Fruit fly (Drosophila melanogaster) whole organism, embryonic: Measurements from ENCODE around the gene Mipp2.

Experiments
- CG10565 ChIP-seq: fragments of 200-800 bp; sonication (Bioruptor generic); optimal IDR thresholded peaks from 3 replicates; lab custom pipeline; 2016; ENCODE audit warnings: missing biosample characterization, mild to moderate bottlenecking, missing genetic modification characterization
- CG11085 ChIP-seq: fragments of 200-800 bp; sonication (Bioruptor generic); IDR thresholded peaks from 2 replicates; pipeline ENCODE4 v1.3.6; 2022; ENCODE audit warnings: missing biosample characterization, missing genetic modification characterization
- CG11093 ChIP-seq: fragments of 200-800 bp; sonication (Bioruptor generic); IDR thresholded peaks from 3 replicates; pipeline ENCODE4 v1.3.6; 2022; ENCODE audit warnings: missing biosample characterization, missing genetic modification characterization
- CG12155 ChIP-seq: fragments of 200-800 bp; sonication (Bioruptor generic); optimal IDR thresholded peaks from 3 replicates; lab custom pipeline; 2016; ENCODE audit warnings: missing biosample characterization, missing genetic modification characterization
- CG12744 ChIP-seq: fragments of 200-800 bp; sonication (Bioruptor generic); optimal IDR thresholded peaks from 2 replicates; lab custom pipeline; 2016; ENCODE audit warnings: missing biosample characterization, missing genetic modification characterization
- CG12769 ChIP-seq: fragments of 200-800 bp; sonication (Bioruptor generic); optimal IDR thresholded peaks from 2 replicates; lab custom pipeline; 2019; ENCODE audit warnings: missing biosample characterization, mild to moderate bottlenecking, missing genetic modification characterization, moderate library complexity
- CG13775 ChIP-seq: fragments of 200-800 bp; sonication (Bioruptor generic); optimal IDR thresholded peaks from 3 replicates; lab custom pipeline; 2017; ENCODE audit warnings: missing biosample characterization, mild to moderate bottlenecking, missing genetic modification characterization
- CG14710 ChIP-seq: fragments of 200-800 bp; sonication (Bioruptor generic); optimal IDR thresholded peaks from 3 replicates; lab custom pipeline; 2019; ENCODE audit warnings: missing biosample characterization, mild to moderate bottlenecking, missing genetic modification characterization, moderate library complexity
- CG15011 ChIP-seq: fragments of 200-800 bp; sonication (Bioruptor generic); optimal IDR thresholded peaks from 3 replicates; lab custom pipeline; 2018; ENCODE audit warnings: missing biosample characterization, mild to moderate bottlenecking, missing genetic modification characterization
- CG15073 ChIP-seq: fragments of 200-800 bp; sonication (Bioruptor generic); optimal IDR thresholded peaks from 2 replicates; lab custom pipeline; 2016; ENCODE audit warnings: missing biosample characterization, missing genetic modification characterization
- CG15696 ChIP-seq: fragments of 200-800 bp; sonication (Bioruptor generic); optimal IDR thresholded peaks from 2 replicates; lab custom pipeline; 2019; ENCODE audit warnings: missing biosample characterization, mild to moderate bottlenecking, missing genetic modification characterization, moderate library complexity
- CG1647 ChIP-seq: fragments of 200-800 bp; sonication (Bioruptor generic); optimal IDR thresholded peaks from 3 replicates; lab custom pipeline; 2016; ENCODE audit warnings: missing biosample characterization, missing genetic modification characterization
- CG17359 ChIP-seq: fragments of 200-800 bp; sonication (Bioruptor generic); optimal IDR thresholded peaks from 3 replicates; lab custom pipeline; 2018; ENCODE audit warnings: missing biosample characterization, mild to moderate bottlenecking, missing genetic modification characterization, moderate library complexity
- CG31224 ChIP-seq: fragments of 200-800 bp; sonication (Bioruptor generic); IDR thresholded peaks from 2 replicates; pipeline ENCODE4 v1.3.6; 2022; ENCODE audit warnings: missing biosample characterization, missing genetic modification characterization
- CG3281 ChIP-seq: fragments of 200-800 bp; sonication (Bioruptor generic); optimal IDR thresholded peaks from 3 replicates; lab custom pipeline; 2017; ENCODE audit warnings: missing biosample characterization, mild to moderate bottlenecking, missing genetic modification characterization
- CG42726 ChIP-seq: fragments of 200-800 bp; sonication (Bioruptor generic); IDR thresholded peaks from 2 replicates; pipeline ENCODE4 v1.3.6; 2022; ENCODE audit warnings: missing biosample characterization, missing genetic modification characterization; ENCODE audit not compliant: partially characterized antibody
- CG43689 ChIP-seq: fragments of 200-800 bp; sonication (Bioruptor generic); IDR thresholded peaks from 2 replicates; pipeline ENCODE4 v1.3.6; 2022; ENCODE audit warnings: missing biosample characterization, missing genetic modification characterization
- CG6765 ChIP-seq: fragments of 200-800 bp; sonication (Bioruptor generic); optimal IDR thresholded peaks from 3 replicates; lab custom pipeline; 2017; ENCODE audit warnings: missing biosample characterization, mild to moderate bottlenecking, missing genetic modification characterization
- CG6791 ChIP-seq: fragments of 200-800 bp; sonication (Bioruptor generic); IDR thresholded peaks from 3 replicates; pipeline ENCODE4 v1.3.6; 2022; ENCODE audit warnings: missing biosample characterization, missing genetic modification characterization; ENCODE audit not compliant: partially characterized antibody
- CG6813 ChIP-seq: fragments of 200-800 bp; sonication (Bioruptor generic); optimal IDR thresholded peaks from 2 replicates; lab custom pipeline; 2017; ENCODE audit warnings: missing biosample characterization, missing genetic modification characterization, mild to moderate bottlenecking, moderate library complexity, missing genetic modification reagents
- CG7271 ChIP-seq: fragments of 200-800 bp; sonication (Bioruptor generic); optimal IDR thresholded peaks from 2 replicates; lab custom pipeline; 2018; ENCODE audit warnings: missing biosample characterization, mild to moderate bottlenecking, missing genetic modification characterization, moderate library complexity
- CkIIα-i1 ChIP-seq: fragments of 200-800 bp; sonication (Bioruptor generic); IDR thresholded peaks from 2 replicates; pipeline ENCODE4 v1.3.6; 2022; ENCODE audit warnings: missing biosample characterization, missing genetic modification characterization
- Eip74EF ChIP-seq, 2 experiments: fragments of 200-800 bp in 1 of 2; fragments of >200 bp in 1 of 2; sonication (Bioruptor generic) in 1 of 2; optimal IDR thresholded peaks; 2 replicates each; lab custom pipeline; 2017 to 2019; ENCODE audit warnings: missing biosample characterization in 2 of 2, missing genetic modification characterization in 2 of 2, mild to moderate bottlenecking in 1 of 2, moderate library complexity in 1 of 2
- Ets65A ChIP-seq: fragments of 200-800 bp; sonication (Bioruptor generic); peaks from one replicate; lab custom pipeline; 2016; ENCODE audit warnings: missing biosample characterization, missing genetic modification characterization
- Fer3 ChIP-seq: fragments of 200-800 bp; sonication (Bioruptor generic); optimal IDR thresholded peaks from 2 replicates; lab custom pipeline; 2018; ENCODE audit warnings: missing biosample characterization, mild to moderate bottlenecking, missing genetic modification characterization, moderate library complexity
- HmgZ ChIP-seq: fragments of 200-800 bp; sonication (Bioruptor generic); optimal IDR thresholded peaks from 2 replicates; lab custom pipeline; 2018; ENCODE audit warnings: missing biosample characterization, mild to moderate bottlenecking, missing genetic modification characterization
- Hmr ChIP-seq: fragments of 200-800 bp; sonication (Bioruptor generic); optimal IDR thresholded peaks from 3 replicates; lab custom pipeline; 2017; ENCODE audit warnings: mild to moderate bottlenecking, missing biosample characterization, missing genetic modification reagents, missing genetic modification characterization
- Hr51 ChIP-seq, 2 experiments: fragments of 200-800 bp; sonication (Bioruptor generic); optimal IDR thresholded peaks; 2 replicates in 1 of 2; 3 replicates in 1 of 2; lab custom pipeline; 2016 to 2018; ENCODE audit warnings: missing biosample characterization in 2 of 2, missing genetic modification characterization in 2 of 2, mild to moderate bottlenecking in 1 of 2, moderate library complexity in 1 of 2
- Hsf ChIP-seq: fragments of 200-800 bp; sonication (Bioruptor generic); optimal IDR thresholded peaks from 3 replicates; lab custom pipeline; 2016; ENCODE audit warnings: missing biosample characterization, missing genetic modification characterization
- Lim3 ChIP-seq: fragments of 200-800 bp; sonication (Bioruptor generic); IDR thresholded peaks from 2 replicates; pipeline ENCODE4 v1.3.6; 2022; ENCODE audit warnings: missing biosample characterization, missing genetic modification characterization
- Mes4 ChIP-seq: fragments of 200-800 bp; sonication (Bioruptor generic); optimal IDR thresholded peaks from 2 replicates; lab custom pipeline; 2016; ENCODE audit warnings: missing biosample characterization, missing genetic modification characterization
- NfI ChIP-seq: fragments of 200-800 bp; sonication (Bioruptor generic); optimal IDR thresholded peaks from 3 replicates; lab custom pipeline; 2018; ENCODE audit warnings: missing biosample characterization, mild to moderate bottlenecking, missing genetic modification characterization, moderate library complexity
- Spps ChIP-seq: fragments of 200-800 bp; sonication (Bioruptor generic); optimal IDR thresholded peaks from 2 replicates; lab custom pipeline; 2018; ENCODE audit warnings: missing biosample characterization, mild to moderate bottlenecking, missing genetic modification characterization
- bbx ChIP-seq: fragments of 200-800 bp; sonication (Bioruptor generic); IDR thresholded peaks from 2 replicates; pipeline ENCODE4 v1.3.6; 2022; ENCODE audit warnings: missing biosample characterization, missing genetic modification characterization; ENCODE audit not compliant: partially characterized antibody
- corto ChIP-seq: fragments of 200-800 bp; sonication (Bioruptor generic); optimal IDR thresholded peaks from 2 replicates; lab custom pipeline; 2016; ENCODE audit warnings: missing biosample characterization, mild to moderate bottlenecking, missing genetic modification characterization, moderate library complexity
- inv ChIP-seq: fragments of 200-800 bp; sonication (Bioruptor generic); IDR thresholded peaks from 2 replicates; pipeline ENCODE4 v1.3.6; 2022; ENCODE audit warnings: missing biosample characterization, missing genetic modification characterization; ENCODE audit not compliant: partially characterized antibody
- kah ChIP-seq: fragments of 200-800 bp; sonication (Bioruptor generic); optimal IDR thresholded peaks from 2 replicates; lab custom pipeline; 2018; ENCODE audit warnings: missing biosample characterization, mild to moderate bottlenecking, missing genetic modification characterization
- knrl ChIP-seq: fragments of 200-800 bp; sonication (Bioruptor generic); IDR thresholded peaks from 3 replicates; pipeline ENCODE4 v1.3.6; 2022; ENCODE audit warnings: missing biosample characterization, missing genetic modification characterization; ENCODE audit not compliant: partially characterized antibody
- pho ChIP-seq: fragments of 200-800 bp; sonication (Bioruptor generic); optimal IDR thresholded peaks from 2 replicates; lab custom pipeline; 2016; ENCODE audit warnings: missing biosample characterization, missing genetic modification characterization
- pnt ChIP-seq: fragments of 200-800 bp; sonication (Bioruptor generic); optimal IDR thresholded peaks from 3 replicates; lab custom pipeline; 2016; ENCODE audit warnings: missing biosample characterization, missing genetic modification characterization
- pum ChIP-seq: fragments of 200-800 bp; sonication (Bioruptor generic); optimal IDR thresholded peaks from 2 replicates; lab custom pipeline; 2016; ENCODE audit warnings: missing biosample characterization, missing genetic modification characterization
- pzg ChIP-seq: fragments of 200-800 bp; sonication (Bioruptor generic); optimal IDR thresholded peaks from 3 replicates; lab custom pipeline; 2018; ENCODE audit warnings: missing biosample characterization, mild to moderate bottlenecking, missing genetic modification characterization, moderate library complexity
- scrt ChIP-seq: fragments of 200-800 bp; sonication (Bioruptor generic); optimal IDR thresholded peaks from 2 replicates; lab custom pipeline; 2018; ENCODE audit warnings: missing biosample characterization, mild to moderate bottlenecking, missing genetic modification characterization, moderate library complexity
- sens-2 ChIP-seq: fragments of 200-800 bp; sonication (Bioruptor generic); IDR thresholded peaks from 2 replicates; pipeline ENCODE4 v1.3.6; 2022; ENCODE audit warnings: missing biosample characterization, missing genetic modification characterization
- shn ChIP-seq: fragments of 200-800 bp; sonication (Bioruptor generic); optimal IDR thresholded peaks from 3 replicates; lab custom pipeline; 2016; ENCODE audit warnings: missing biosample characterization, missing genetic modification characterization
- sob ChIP-seq: fragments of 200-800 bp; sonication (Bioruptor generic); IDR thresholded peaks from 2 replicates; pipeline ENCODE4 v1.3.6; 2022; ENCODE audit warnings: missing biosample characterization, missing genetic modification characterization
- sr ChIP-seq: fragments of 200-800 bp; sonication (Bioruptor generic); IDR thresholded peaks from 3 replicates; pipeline ENCODE4 v1.3.6; 2022; ENCODE audit warnings: missing biosample characterization, missing genetic modification characterization
- tin ChIP-seq: fragments of 200-800 bp; sonication (Bioruptor generic); optimal IDR thresholded peaks from 3 replicates; lab custom pipeline; 2016; ENCODE audit warnings: missing biosample characterization, missing genetic modification characterization
- tup ChIP-seq: fragments of 200-800 bp; sonication (Bioruptor generic); optimal IDR thresholded peaks from 2 replicates; lab custom pipeline; 2016; ENCODE audit warnings: missing biosample characterization, mild to moderate bottlenecking, missing genetic modification characterization, moderate library complexity

Gene Mipp2

DNA sequence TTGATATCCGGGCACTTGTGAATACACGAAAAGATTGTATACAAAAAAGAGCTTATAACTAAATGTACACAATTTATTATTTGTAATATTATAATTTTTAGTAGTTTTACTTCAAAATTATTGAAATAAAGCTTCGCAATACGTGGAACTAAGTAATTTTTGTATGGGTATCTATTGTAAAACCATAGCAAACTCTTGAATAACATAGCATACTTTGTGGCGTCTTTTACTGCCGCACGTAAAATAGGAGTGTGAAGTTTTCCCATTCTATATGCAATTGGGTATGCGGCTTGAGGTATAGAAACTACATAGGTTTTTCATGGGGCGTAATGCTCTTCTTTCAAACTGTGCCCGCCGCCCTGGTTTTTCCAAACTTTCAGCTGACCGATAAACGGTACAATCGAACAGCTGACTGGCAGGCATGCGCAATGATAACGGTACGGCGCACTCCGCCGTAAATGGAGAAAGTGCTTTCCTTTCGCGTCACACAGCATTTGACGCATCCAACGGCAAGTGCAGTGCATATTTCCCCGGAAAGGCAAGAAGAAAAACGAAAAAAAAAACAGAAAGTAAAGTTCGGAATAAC, 51.7 kb downstream of the Mipp2 start, which contains the start of gene CG5937 (continued):
- TF ChIP-seq Hsf (GFP tag; lab: Kevin White, UChicago) (no peak), Eip74EF (GFP tag; optimal IDR thresholded peaks at IDR 0.05; lab: Kevin White, UChicago) (no peak), corto (GFP tag; lab: Kevin White, UChicago) (no peak), Spps (tag; lab: Kevin White, UChicago) (no peak), CG14710 (peak; percentile 29), sr (GFP tag; lab: Robert Waterston, UW) (no peak), Ets65A (no peak), tup (no peak), Hmr (GFP tag; lab: Kevin White, UChicago) (peak; percentile 18), CG1647 (GFP tag; lab: Kevin White, UChicago) (no peak), CG15073 (GFP tag; lab: Kevin White, UChicago) (no peak), CG6813 (no peak), CG12155 (GFP tag; lab: Kevin White, UChicago) (no peak), shn (GFP tag; lab: Kevin White, UChicago) (no peak), tin (peak; percentile 4), pnt (GFP tag; lab: Kevin White, UChicago) (no peak), CG42726 (no peak), bbx (GFP tag; lab: Robert Waterston, UW) (no peak), Lim3 (GFP tag; lab: Robert Waterston, UW) (no peak), Mes4 (no peak), CG10565 (no peak), knrl (no peak), CG6765 (no peak), CG3281 (peak; percentile 56), CG31224 (GFP tag; lab: Robert Waterston, UW) (no peak), NfI (GFP tag; lab: Kevin White, UChicago) (peak; percentile 32)

- TF ChIP-seq pho (GFP tag; lab: Kevin White, UChicago): peak; percentile 25
- TF ChIP-seq CG13775 (GFP tag; lab: Kevin White, UChicago): peak; percentile 29
- no peak for TF ChIP-seq kah (GFP tag; lab: Kevin White, UChicago)
- TF ChIP-seq Fer3 (tag; lab: Kevin White, UChicago): no peak
- TF ChIP-seq CG11085 (GFP tag; lab: Robert Waterston, UW): no peak
- peak; percentile 57 for TF ChIP-seq pzg
- peak; percentile 89 for TF ChIP-seq inv
- TF ChIP-seq CkIIα-i1: no peak
- TF ChIP-seq sob (GFP tag; lab: Robert Waterston, UW): peak; percentile 51; the same call in 1 of the 2 replicates
- TF ChIP-seq sens-2: no peak
- no peak; the same call in 2 of the 3 replicates for TF ChIP-seq CG11093 (GFP tag; lab: Robert Waterston, UW)
- peak; percentile 89 for TF ChIP-seq CG6791 (GFP tag; lab: Robert Waterston, UW)
- TF ChIP-seq CG43689 (GFP tag; lab: Robert Waterston, UW): no peak
- no peak for TF ChIP-seq CG15696 (tag; lab: Kevin White, UChicago)
- peak in 1 of 2 experiments; percentile 16 for TF ChIP-seq Hr51 (GFP tag; optimal IDR thresholded peaks at IDR 0.05; lab: Kevin White, UChicago)
- peak; percentile 28 for TF ChIP-seq CG12769 (tag; lab: Kevin White, UChicago)
- no peak for TF ChIP-seq CG17359 (tag; lab: Kevin White, UChicago)
- no peak for TF ChIP-seq scrt (GFP tag; lab: Kevin White, UChicago)
- TF ChIP-seq CG15011 (GFP tag; lab: Kevin White, UChicago): no peak
- no peak for TF ChIP-seq CG12744
- no peak for TF ChIP-seq CG7271 (tag; lab: Kevin White, UChicago)
- TF ChIP-seq pum (GFP tag; lab: Kevin White, UChicago): peak; percentile 53
- peak; percentile 28 for TF ChIP-seq HmgZ
Observed at dm6 chrX:6037180-6037946, 53.9 kb downstream of the Mipp2 start, which contains the start of the genes rux and MCTS1. rux (minus strand) TSS chrX:6037800. MCTS1 (plus strand) TSS chrX:6037892.
